Worm (Caenorhabditis elegans) whole organism, L1 larva: ENCODE measurements around the gene Y22D7AL.9.

Experiments
- C16A3.4 ChIP-seq: fragments of 150-350 bp; optimal IDR thresholded peaks from 2 replicates; lab custom pipeline; 2014; ENCODE audit warnings: missing biosample characterization, missing genetic modification characterization
- aha-1 ChIP-seq: fragments of 150-350 bp; optimal IDR thresholded peaks from 2 replicates; lab custom pipeline; 2014; ENCODE audit warnings: missing biosample characterization, missing genetic modification characterization
- blmp-1 ChIP-seq: fragments of 150-350 bp; optimal IDR thresholded peaks from 2 replicates; lab custom pipeline; 2014; ENCODE audit warnings: missing biosample characterization, missing genetic modification characterization
- ceh-8 ChIP-seq: fragments of 200-800 bp; sonication (Bioruptor generic); optimal IDR thresholded peaks from 2 replicates; lab custom pipeline; 2018; ENCODE audit warnings: mild to moderate bottlenecking, missing genetic modification characterization, moderate library complexity, missing compliant biosample characterization
- ceh-82 ChIP-seq, 3 experiments: fragments of 150-350 bp in 1 of 3; sonication (generic microtip) in 2 of 3; optimal IDR thresholded peaks; 2 replicates each; lab custom pipeline; 2014 to 2017; ENCODE audit warnings: missing biosample characterization in 3 of 3, missing genetic modification characterization in 3 of 3
- ceh-88 ChIP-seq: fragments of 200-800 bp; sonication (Bioruptor generic); IDR thresholded peaks from 2 replicates; pipeline ENCODE4 v1.3.6; 2022; ENCODE audit warnings: missing genetic modification characterization, missing compliant biosample characterization
- ces-1 ChIP-seq: fragments of 150-350 bp; optimal IDR thresholded peaks from 2 replicates; lab custom pipeline; 2014; ENCODE audit warnings: missing biosample characterization, missing genetic modification reagents, missing genetic modification characterization
- efl-1 ChIP-seq, 4 experiments: fragments of 150-350 bp; optimal IDR thresholded peaks in 3 of 4; peaks in 1 of 4; 1 replicate in 1 of 4; 2 replicates in 3 of 4; lab custom pipeline; 2014; ENCODE audit warnings: missing biosample characterization in 2 of 4, missing genetic modification characterization in 2 of 4, missing genetic modification reagents in 2 of 4
- egl-13 ChIP-seq: sonication (generic microtip); optimal IDR thresholded peaks from 2 replicates; lab custom pipeline; 2016; ENCODE audit warnings: missing genotype, missing genetic modification reagents, missing genetic modification characterization, missing compliant biosample characterization
- elt-2 ChIP-seq: sonication (generic microtip); optimal IDR thresholded peaks from 2 replicates; lab custom pipeline; 2016; ENCODE audit warnings: missing genetic modification characterization, mild to moderate bottlenecking, inconsistent platforms, missing compliant biosample characterization, missing genetic modification reagents
- elt-3 ChIP-seq, 6 experiments: fragments of 150-350 bp in 1 of 6; sonication (generic microtip); optimal IDR thresholded peaks; 2 replicates each; lab custom pipeline; 2017 to 2018; ENCODE audit warnings: missing biosample characterization in 6 of 6, missing genetic modification characterization in 6 of 6, inconsistent platforms in 1 of 6
- fkh-10 ChIP-seq: sonication (generic microtip); optimal IDR thresholded peaks from 2 replicates; lab custom pipeline; 2017; ENCODE audit warnings: missing biosample characterization, missing genetic modification reagents, missing genetic modification characterization
- fkh-8 ChIP-seq: sonication (generic microtip); optimal IDR thresholded peaks from 2 replicates; lab custom pipeline; 2016; ENCODE audit warnings: mild to moderate bottlenecking, missing genetic modification characterization, missing compliant biosample characterization
- fos-1 ChIP-seq: fragments of 150-350 bp; optimal IDR thresholded peaks from 2 replicates; lab custom pipeline; 2014; ENCODE audit warnings: missing biosample characterization, missing genetic modification characterization
- grh-1 ChIP-seq: fragments of 200-800 bp; sonication (Bioruptor generic); IDR thresholded peaks from 2 replicates; pipeline ENCODE4 v1.3.6; 2022; ENCODE audit warnings: missing genetic modification reagents, missing genetic modification characterization, missing compliant biosample characterization
- hlh-4 ChIP-seq: sonication (generic microtip); optimal IDR thresholded peaks from 2 replicates; lab custom pipeline; 2016; ENCODE audit warnings: mild to moderate bottlenecking, missing genetic modification characterization, missing compliant biosample characterization
- hpl-2 ChIP-seq: fragments of 150-350 bp; optimal IDR thresholded peaks from 2 replicates; lab custom pipeline; 2014; ENCODE audit warnings: missing biosample characterization, missing genetic modification reagents, missing genetic modification characterization
- jun-1 ChIP-seq: fragments of 150-350 bp; optimal IDR thresholded peaks from 2 replicates; lab custom pipeline; 2014; ENCODE audit warnings: missing biosample characterization, missing genetic modification reagents, missing genetic modification characterization
- lin-14 ChIP-seq: fragments of 200-800 bp; sonication (Bioruptor generic); optimal IDR thresholded peaks from 2 replicates; lab custom pipeline; 2018; ENCODE audit warnings: mild to moderate bottlenecking, missing genetic modification characterization, moderate library complexity, missing compliant biosample characterization
- lin-15B ChIP-seq: fragments of 150-350 bp; sonication (generic microtip); optimal IDR thresholded peaks from 3 replicates; lab custom pipeline; 2014; ENCODE audit warnings: missing biosample characterization, missing genetic modification characterization
- lin-35 ChIP-seq, 2 experiments: fragments of 150-350 bp; optimal IDR thresholded peaks; 2 replicates each; lab custom pipeline; 2014; ENCODE audit warnings: missing biosample characterization in 2 of 2, missing genetic modification characterization in 2 of 2, missing genetic modification reagents in 2 of 2
- lsy-2 ChIP-seq, 2 experiments: fragments of 150-350 bp; optimal IDR thresholded peaks; 2 replicates each; lab custom pipeline; 2014; ENCODE audit warnings: missing biosample characterization in 2 of 2, missing genetic modification characterization in 2 of 2
- mef-2 ChIP-seq: fragments of 150-350 bp; optimal IDR thresholded peaks from 2 replicates; lab custom pipeline; 2014; ENCODE audit warnings: missing biosample characterization, missing genetic modification characterization
- nhr-11 ChIP-seq: fragments of 150-350 bp; optimal IDR thresholded peaks from 2 replicates; lab custom pipeline; 2014; ENCODE audit warnings: missing biosample characterization, missing genetic modification characterization
- nhr-19 ChIP-seq: fragments of 200-800 bp; sonication (Bioruptor generic); conservative IDR thresholded peaks from 2 replicates; pipeline ENCODE4 v1.3.6; 2022; ENCODE audit warnings: missing genetic modification characterization, missing compliant biosample characterization
- nhr-20 ChIP-seq: sonication (generic microtip); optimal IDR thresholded peaks from 2 replicates; lab custom pipeline; 2016; ENCODE audit warnings: mild to moderate bottlenecking, missing genetic modification characterization, missing compliant biosample characterization
- nhr-47 ChIP-seq: sonication (generic microtip); optimal IDR thresholded peaks from 2 replicates; lab custom pipeline; 2016; ENCODE audit warnings: mild to moderate bottlenecking, missing genetic modification characterization, moderate library complexity, missing compliant biosample characterization
- nhr-76 ChIP-seq: sonication (generic microtip); optimal IDR thresholded peaks from 2 replicates; lab custom pipeline; 2017; ENCODE audit warnings: missing biosample characterization, missing genetic modification characterization
- nhr-77 ChIP-seq: fragments of 150-350 bp; optimal IDR thresholded peaks from 2 replicates; lab custom pipeline; 2014; ENCODE audit warnings: missing biosample characterization, missing genetic modification characterization
- nhr-85 ChIP-seq: sonication (generic microtip); peaks from one replicate; lab custom pipeline; 2016; ENCODE audit warnings: missing genetic modification characterization, inconsistent platforms, missing compliant biosample characterization
- nhr-90 ChIP-seq: sonication (generic microtip); optimal IDR thresholded peaks from 2 replicates; lab custom pipeline; 2016; ENCODE audit warnings: mild to moderate bottlenecking, missing genetic modification characterization, missing compliant biosample characterization; ENCODE audit not compliant: poor library complexity
- pag-3 ChIP-seq: sonication (generic microtip); optimal IDR thresholded peaks from 2 replicates; lab custom pipeline; 2017; ENCODE audit warnings: missing genetic modification characterization, mild to moderate bottlenecking, missing compliant biosample characterization, antibody characterized with exemption, borderline replicate concordance; ENCODE audit not compliant: insufficient read depth
- rnt-1 ChIP-seq: sonication (generic microtip); optimal IDR thresholded peaks from 2 replicates; lab custom pipeline; 2016; ENCODE audit warnings: mild to moderate bottlenecking, missing genetic modification characterization, moderate library complexity, missing compliant biosample characterization
- snu-23 ChIP-seq: sonication (generic microtip); optimal IDR thresholded peaks from 2 replicates; lab custom pipeline; 2016; ENCODE audit warnings: missing genetic modification characterization, missing compliant biosample characterization
- sox-4 ChIP-seq: sonication (generic microtip); optimal IDR thresholded peaks from 2 replicates; lab custom pipeline; 2016; ENCODE audit warnings: missing genetic modification characterization, missing compliant biosample characterization
- sptf-1 ChIP-seq: fragments of 150-350 bp; optimal IDR thresholded peaks from 2 replicates; lab custom pipeline; 2014; ENCODE audit warnings: missing biosample characterization, missing genetic modification characterization
- tbx-2 ChIP-seq: sonication (generic microtip); optimal IDR thresholded peaks from 2 replicates; lab custom pipeline; 2016; ENCODE audit warnings: missing genetic modification characterization, missing compliant biosample characterization
- unc-62 ChIP-seq: fragments of 150-350 bp; optimal IDR thresholded peaks from 2 replicates; lab custom pipeline; 2014; ENCODE audit warnings: missing biosample characterization, missing genetic modification reagents, missing genetic modification characterization
- vab-15 ChIP-seq: sonication (generic microtip); optimal IDR thresholded peaks from 2 replicates; lab custom pipeline; 2017; ENCODE audit warnings: missing genotype, mild to moderate bottlenecking, missing genetic modification characterization, missing compliant biosample characterization
- xbp-1 ChIP-seq: sonication (generic microtip); optimal IDR thresholded peaks from 2 replicates; lab custom pipeline; 2016; ENCODE audit warnings: missing genetic modification characterization, missing compliant biosample characterization
- ztf-11 ChIP-seq, 2 experiments: sonication (generic microtip); optimal IDR thresholded peaks; 2 replicates each; lab custom pipeline; 2016 to 2017; ENCODE audit warnings: missing genetic modification characterization in 2 of 2, missing biosample characterization in 1 of 2, missing compliant biosample characterization in 1 of 2
- ztf-4 ChIP-seq: fragments of 150-350 bp; optimal IDR thresholded peaks from 2 replicates; lab custom pipeline; 2014; ENCODE audit warnings: missing biosample characterization, missing genetic modification characterization

Y22D7AL.9 gene

DNA sequence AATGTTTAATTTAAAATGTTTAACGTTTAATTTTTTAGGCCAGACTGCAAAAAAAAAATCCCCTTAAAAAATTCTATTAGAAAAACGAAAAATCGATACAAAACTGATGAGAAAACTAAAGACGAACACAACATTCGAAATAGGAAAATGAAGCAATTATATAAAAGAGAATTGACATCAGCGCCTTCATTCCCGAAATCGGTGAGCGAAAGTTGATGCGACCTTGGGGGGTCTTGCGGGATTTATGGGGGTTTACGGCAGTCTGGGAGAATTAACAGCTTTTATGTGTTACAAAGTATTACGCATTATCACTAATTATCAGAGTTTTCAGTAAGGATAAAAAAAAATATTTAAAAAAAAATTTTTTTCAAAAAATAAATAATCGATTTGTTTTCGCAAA, 579 bp upstream of the Y22D7AL.9 start:
- TF ChIP-seq ces-1 (GFP tag; lab: Kevin White, UChicago): no peak
- peak; percentile 99 for TF ChIP-seq blmp-1

DNA sequence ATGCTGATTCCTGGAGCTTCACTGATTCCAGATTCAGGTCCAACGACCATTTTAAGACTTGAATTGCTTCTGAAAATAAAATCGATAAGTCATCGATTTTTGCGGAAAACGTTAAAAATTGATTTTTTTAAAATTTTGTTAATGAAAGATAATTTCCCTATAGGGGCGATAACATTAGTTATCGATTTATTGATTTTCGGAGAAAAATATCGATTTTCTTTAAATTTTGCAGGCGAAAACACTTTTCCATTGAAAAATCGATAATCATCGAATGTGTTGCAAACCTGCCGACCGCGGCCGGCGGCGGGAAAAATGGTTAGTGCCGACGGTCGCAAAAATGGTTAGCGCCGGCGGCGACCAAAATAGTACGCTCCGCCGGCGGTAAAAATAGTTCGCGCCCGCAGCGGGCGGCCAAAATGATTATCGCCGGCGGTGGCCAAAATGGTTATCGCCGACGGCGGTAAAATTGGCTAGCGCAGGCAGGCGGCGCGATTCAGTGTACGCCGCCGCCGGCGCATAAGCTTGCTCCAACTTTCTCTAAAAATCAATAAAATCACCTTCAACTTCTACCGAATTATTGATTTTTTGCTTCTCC, 762 bp downstream of the Y22D7AL.9 start:
- TF ChIP-seq elt-2: no peak
- TF ChIP-seq jun-1 (tag; lab: Kevin White, UChicago): no peak
- TF ChIP-seq ceh-88 (GFP tag; lab: Robert Waterston, UW): no peak
- no peak for TF ChIP-seq egl-13 (tag; lab: Kevin White, UChicago)
- TF ChIP-seq efl-1 (optimal IDR thresholded peaks at IDR 0.05; lab: Kevin White, UChicago): no peak
- TF ChIP-seq efl-1 (GFP tag; optimal IDR thresholded peaks at IDR 0.05 in 1 of 2; lab: Kevin White, UChicago): no peak
- no peak for TF ChIP-seq nhr-90 (tag; lab: Kevin White, UChicago)
- no peak for TF ChIP-seq mef-2 (tag; lab: Kevin White, UChicago)
- no peak for TF ChIP-seq pag-3 (tag; lab: Kevin White, UChicago)
- no peak for TF ChIP-seq fos-1
- TF ChIP-seq ztf-4 (tag; lab: Kevin White, UChicago): no peak
- TF ChIP-seq hpl-2: no peak
- TF ChIP-seq nhr-85: no peak
- no peak for TF ChIP-seq vab-15 (tag; lab: Kevin White, UChicago)
- no peak for TF ChIP-seq sox-4 (tag; lab: Kevin White, UChicago)
- TF ChIP-seq C16A3.4: no peak
- TF ChIP-seq ztf-11 (tag; optimal IDR thresholded peaks at IDR 0.05; lab: Kevin White, UChicago): no peak
- TF ChIP-seq lin-15B (tag; lab: Kevin White, UChicago): no peak
- no peak for TF ChIP-seq hlh-4 (tag; lab: Kevin White, UChicago)
- no peak for TF ChIP-seq ceh-8

DNA sequence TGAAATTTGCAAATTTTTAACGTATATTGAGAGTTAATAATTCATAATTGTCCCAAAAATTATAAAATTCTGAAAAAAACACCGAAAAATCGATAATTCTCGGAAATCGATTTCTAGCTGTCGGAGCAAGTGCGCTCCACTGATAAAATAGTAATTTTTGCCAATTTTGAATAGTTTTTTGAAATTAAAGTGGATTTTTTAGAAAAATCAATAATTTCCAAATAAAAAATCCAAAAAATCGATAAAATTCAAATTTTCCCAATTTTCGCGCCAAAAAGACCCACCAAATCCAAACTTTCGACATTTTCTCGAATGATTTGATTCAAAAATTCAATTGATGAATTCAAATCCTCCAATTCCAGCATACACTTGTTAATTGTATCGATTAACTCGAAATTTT, 2.9 kb downstream of the Y22D7AL.9 start:
- TF ChIP-seq grh-1 (GFP tag; lab: Robert Waterston, UW) (no peak), sptf-1 (tag; lab: Kevin White, UChicago) (no peak), lsy-2 (tag; optimal IDR thresholded peaks at IDR 0.05; lab: Kevin White, UChicago) (no peak)

DNA sequence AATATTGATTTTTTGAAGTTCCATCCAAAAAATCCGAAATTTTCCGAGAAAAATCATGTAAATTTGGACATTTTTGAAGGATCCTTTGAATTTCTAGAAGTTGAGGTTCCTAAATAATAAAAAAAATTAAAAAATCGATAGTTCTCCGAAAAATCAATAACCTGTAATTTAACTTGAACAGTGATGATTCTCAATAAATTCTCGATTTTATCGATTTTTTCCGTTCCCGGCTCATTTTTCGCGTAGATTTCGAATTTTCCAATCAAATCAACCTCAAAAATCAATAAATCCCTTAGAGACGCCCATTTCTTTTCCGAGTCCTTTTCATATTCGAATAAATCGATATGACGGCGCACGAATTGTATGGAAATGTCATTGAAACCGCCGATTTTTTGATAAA, 6.2 kb downstream of the Y22D7AL.9 start:
- TF ChIP-seq efl-1 (optimal IDR thresholded peaks at IDR 0.05; lab: Kevin White, UChicago): no peak
- peak in 1 of 2 experiments; percentile 9 for TF ChIP-seq efl-1 (GFP tag; optimal IDR thresholded peaks at IDR 0.05 in 1 of 2; lab: Kevin White, UChicago)
- TF ChIP-seq nhr-11 (tag; lab: Kevin White, UChicago): no peak
- TF ChIP-seq, all 84 proteins: peak for 1

DNA sequence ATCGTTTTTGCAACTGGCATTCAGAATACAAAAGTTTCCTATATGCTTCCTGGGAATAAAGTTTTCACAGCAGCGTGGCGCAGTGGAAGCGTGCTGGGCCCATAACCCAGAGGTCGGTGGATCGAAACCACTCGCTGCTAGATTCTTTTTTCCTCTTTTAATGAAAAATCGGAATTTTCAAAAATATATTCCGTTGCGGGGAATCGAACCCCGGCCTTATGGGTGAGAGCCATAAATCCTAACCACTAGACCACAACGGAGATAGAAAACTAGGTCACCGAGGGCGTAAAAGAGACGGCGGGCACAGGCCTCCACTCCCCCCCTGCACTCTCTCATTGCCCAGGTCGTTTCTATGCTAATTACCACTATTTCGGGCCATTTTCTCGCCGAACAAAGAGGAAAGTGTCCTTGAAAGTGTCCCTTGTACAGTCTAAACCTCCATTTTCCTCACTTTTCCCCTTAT, 9.3 kb downstream of the Y22D7AL.9 start, which contains the start of gene Y22D7AL.6:
Gene Y22D7AL.6, plus strand, starts transcription at position 413 of the 463 bp plus-strand sequence.
- TF ChIP-seq ztf-11 (tag; optimal IDR thresholded peaks at IDR 0.05; lab: Kevin White, UChicago) (peak in 1 of 2 experiments; percentile 14), unc-62 (GFP tag; lab: Kevin White, UChicago) (no peak), elt-3 (tag; optimal IDR thresholded peaks at IDR 0.05; lab: Kevin White, UChicago) (no peak), nhr-90 (tag; lab: Kevin White, UChicago) (peak; percentile 46), lin-14 (GFP tag; lab: Kevin White, UChicago) (peak; percentile 4), efl-1 (optimal IDR thresholded peaks at IDR 0.05; lab: Kevin White, UChicago) (peak in 1 of 2 experiments; percentile 7), efl-1 (GFP tag; optimal IDR thresholded peaks at IDR 0.05 in 1 of 2; lab: Kevin White, UChicago) (peak in 1 of 2 experiments; percentile 36), lsy-2 (tag; optimal IDR thresholded peaks at IDR 0.05; lab: Kevin White, UChicago) (peak; percentile 25 to 51), snu-23 (GFP tag; lab: Kevin White, UChicago) (peak; percentile 50), pag-3 (tag; lab: Kevin White, UChicago) (no peak), lin-35 (GFP tag; optimal IDR thresholded peaks at IDR 0.05; lab: Kevin White, UChicago) (peak in 1 of 2 experiments; percentile 8), fkh-10 (GFP tag; lab: Kevin White, UChicago) (no peak), fkh-8 (tag; lab: Kevin White, UChicago) (peak; percentile 13), blmp-1 (peak; percentile 86), nhr-77 (tag; lab: Kevin White, UChicago) (no peak), nhr-20 (tag; lab: Kevin White, UChicago) (peak; percentile 8), tbx-2 (peak; percentile 24), C16A3.4 (no peak), elt-2 (peak; percentile 11), xbp-1 (tag; lab: Kevin White, UChicago) (peak; percentile 36), nhr-47 (tag; lab: Kevin White, UChicago) (peak; percentile 60), rnt-1 (peak; percentile 26), ceh-82 (tag; optimal IDR thresholded peaks at IDR 0.05; lab: Kevin White, UChicago) (peak in 1 of 3 experiments; percentile 13), nhr-76 (tag; lab: Kevin White, UChicago) (no peak), nhr-85 (peak; percentile 89), nhr-19 (GFP tag; lab: Robert Waterston, UW) (peak; percentile 31; the same call in 1 of the 2 replicates), aha-1 (tag; lab: Kevin White, UChicago) (no peak)
